Worm (Caenorhabditis elegans): Measurements from ENCODE around the gene K09H11.11.

DNA sequence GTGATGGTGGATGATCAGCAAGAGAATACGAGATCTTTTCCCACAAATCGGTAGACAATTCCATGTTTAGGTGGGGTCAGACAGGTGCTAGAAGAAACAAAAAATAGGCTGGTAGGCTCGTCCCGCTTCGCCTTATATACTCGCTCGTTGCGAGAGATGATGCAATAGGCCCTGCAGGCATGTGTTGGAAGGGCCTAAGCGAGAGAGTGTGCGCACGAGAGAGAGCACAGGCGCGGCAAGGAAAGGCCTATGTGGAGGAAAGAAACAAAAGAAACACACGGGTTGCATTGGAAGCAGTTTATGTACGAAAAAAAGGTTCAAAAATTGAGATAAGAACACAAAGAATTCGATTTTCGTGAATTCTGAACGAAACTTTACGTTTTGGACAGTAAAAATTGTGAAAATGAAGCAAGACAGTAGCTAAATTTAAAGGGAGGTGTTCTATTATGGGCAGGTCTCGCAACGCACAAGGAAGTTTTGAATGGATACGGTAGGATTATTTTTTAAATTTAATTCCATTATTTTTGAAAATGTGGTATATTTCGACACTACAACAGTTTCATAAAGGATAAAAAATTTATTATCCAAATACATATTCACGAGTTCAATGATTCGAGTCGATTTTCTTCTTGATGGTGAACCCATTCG is 25.8 kb upstream of the K09H11.11 start, which contains the start of gene F44E7.5:
- TF ChIP-seq unc-86 (tag; optimal IDR thresholded peaks at IDR 0.05) (no peak), pqm-1 (tag; optimal IDR thresholded peaks at IDR 0.05) (no peak), lin-13 (GFP tag; optimal IDR thresholded peaks at IDR 0.05) (peak; percentile 20), egl-27 (tag; optimal IDR thresholded peaks at IDR 0.05) (no peak)

All from whole organism, L1 larva.